Fruit fly (Drosophila melanogaster) whole organism, embryonic: ENCODE data around the gene CG33490.

Experiments used
- Aef1 ChIP-seq: fragments of 200-800 bp; sonication (Bioruptor generic); IDR thresholded peaks from 3 replicates; pipeline ENCODE4 v1.3.6; 2022; ENCODE audit warnings: missing biosample characterization, missing genetic modification characterization
- CG10147 ChIP-seq: fragments of 200-800 bp; sonication (Bioruptor generic); optimal IDR thresholded peaks from 2 replicates; lab custom pipeline; 2019; ENCODE audit warnings: missing biosample characterization, mild to moderate bottlenecking, missing genetic modification characterization, moderate library complexity
- CG10543 ChIP-seq: fragments of 200-800 bp; sonication (Bioruptor generic); optimal IDR thresholded peaks from 3 replicates; lab custom pipeline; 2017; ENCODE audit warnings: missing biosample characterization, mild to moderate bottlenecking, missing genetic modification characterization, moderate library complexity
- CG11456 ChIP-seq: fragments of 200-800 bp; sonication (Bioruptor generic); IDR thresholded peaks from 3 replicates; pipeline ENCODE4 v1.3.6; 2022; ENCODE audit warnings: missing biosample characterization, missing genetic modification characterization
- CG11695 ChIP-seq: fragments of 200-800 bp; sonication (Bioruptor generic); IDR thresholded peaks from 3 replicates; pipeline ENCODE4 v1.3.6; 2022; ENCODE audit warnings: missing biosample characterization, missing genetic modification characterization
- CG12155 ChIP-seq: fragments of 200-800 bp; sonication (Bioruptor generic); optimal IDR thresholded peaks from 3 replicates; lab custom pipeline; 2016; ENCODE audit warnings: missing biosample characterization, missing genetic modification characterization
- CG12219 ChIP-seq: fragments of 200-800 bp; sonication (Bioruptor generic); optimal IDR thresholded peaks from 3 replicates; lab custom pipeline; 2018; ENCODE audit warnings: missing biosample characterization, mild to moderate bottlenecking, missing genetic modification characterization
- CG12236 ChIP-seq: fragments of 200-800 bp; sonication (Bioruptor generic); optimal IDR thresholded peaks from 2 replicates; lab custom pipeline; 2016; ENCODE audit warnings: missing biosample characterization, missing genetic modification characterization
- CG13624 ChIP-seq: fragments of 200-800 bp; sonication (Bioruptor generic); optimal IDR thresholded peaks from 2 replicates; lab custom pipeline; 2016; ENCODE audit warnings: missing biosample characterization, missing genetic modification characterization
- CG1832 ChIP-seq: fragments of 200-800 bp; sonication (Bioruptor generic); optimal IDR thresholded peaks from 2 replicates; lab custom pipeline; 2017; ENCODE audit warnings: missing biosample characterization, mild to moderate bottlenecking, missing genetic modification characterization, inconsistent platforms
- CG18599 ChIP-seq: fragments of 200-800 bp; sonication (Bioruptor generic); optimal IDR thresholded peaks from 3 replicates; lab custom pipeline; 2017; ENCODE audit warnings: missing biosample characterization, missing genetic modification characterization, mild to moderate bottlenecking, moderate library complexity, missing genetic modification reagents
- CG2712 ChIP-seq: fragments of 200-800 bp; optimal IDR thresholded peaks from 3 replicates; lab custom pipeline; 2019; ENCODE audit warnings: missing biosample characterization, mild to moderate bottlenecking, missing genetic modification characterization, moderate library complexity
- CG32767 ChIP-seq: fragments of 200-800 bp; sonication (Bioruptor generic); IDR thresholded peaks from 2 replicates; pipeline ENCODE4 v1.3.6; 2022; ENCODE audit warnings: missing biosample characterization, missing genetic modification characterization
- CG33557 ChIP-seq: fragments of 200-800 bp; sonication (Bioruptor generic); optimal IDR thresholded peaks from 2 replicates; lab custom pipeline; 2019; ENCODE audit warnings: missing biosample characterization, mild to moderate bottlenecking, missing genetic modification characterization, moderate library complexity
- CG3407 ChIP-seq: fragments of 200-800 bp; sonication (Bioruptor generic); optimal IDR thresholded peaks from 2 replicates; lab custom pipeline; 2018; ENCODE audit warnings: missing biosample characterization, mild to moderate bottlenecking, missing genetic modification characterization
- CG4360 ChIP-seq: fragments of 200-800 bp; sonication (Bioruptor generic); IDR thresholded peaks from 2 replicates; pipeline ENCODE4 v1.3.6; 2022; ENCODE audit warnings: missing biosample characterization, missing genetic modification characterization
- CG4730 ChIP-seq: fragments of 200-800 bp; sonication (Bioruptor generic); IDR thresholded peaks from 2 replicates; pipeline ENCODE4 v1.3.6; 2022; ENCODE audit warnings: missing biosample characterization, missing genetic modification characterization
- CG6683 ChIP-seq: fragments of 200-800 bp; sonication (Bioruptor generic); optimal IDR thresholded peaks from 2 replicates; lab custom pipeline; 2017; ENCODE audit warnings: missing biosample characterization, mild to moderate bottlenecking, missing genetic modification characterization, missing genetic modification reagents
- CrebB ChIP-seq: fragments of 200-800 bp; sonication (Bioruptor generic); optimal IDR thresholded peaks from 3 replicates; lab custom pipeline; 2018; ENCODE audit warnings: missing biosample characterization, mild to moderate bottlenecking, missing genetic modification characterization
- D ChIP-seq, 2 experiments: fragments of 200-800 bp in 1 of 2; fragments of >200 bp in 1 of 2; sonication (Bioruptor generic) in 1 of 2; optimal IDR thresholded peaks; 2 replicates in 1 of 2; 3 replicates in 1 of 2; lab custom pipeline; 2017; ENCODE audit warnings: mild to moderate bottlenecking in 1 of 2, missing biosample characterization in 1 of 2, missing genetic modification characterization in 1 of 2, missing genetic modification reagents in 1 of 2
- Eip74EF ChIP-seq, 2 experiments: fragments of 200-800 bp in 1 of 2; fragments of >200 bp in 1 of 2; sonication (Bioruptor generic) in 1 of 2; optimal IDR thresholded peaks; 2 replicates each; lab custom pipeline; 2017 to 2019; ENCODE audit warnings: missing biosample characterization in 2 of 2, missing genetic modification characterization in 2 of 2, mild to moderate bottlenecking in 1 of 2, moderate library complexity in 1 of 2
- HmgZ ChIP-seq: fragments of 200-800 bp; sonication (Bioruptor generic); optimal IDR thresholded peaks from 2 replicates; lab custom pipeline; 2018; ENCODE audit warnings: missing biosample characterization, mild to moderate bottlenecking, missing genetic modification characterization
- Hmx ChIP-seq: fragments of 200-800 bp; sonication (Bioruptor generic); optimal IDR thresholded peaks from 2 replicates; lab custom pipeline; 2016; ENCODE audit warnings: missing biosample characterization, missing genetic modification characterization
- Mes4 ChIP-seq: fragments of 200-800 bp; sonication (Bioruptor generic); optimal IDR thresholded peaks from 2 replicates; lab custom pipeline; 2016; ENCODE audit warnings: missing biosample characterization, missing genetic modification characterization
- Myb ChIP-seq: fragments of 200-800 bp; sonication (Bioruptor generic); optimal IDR thresholded peaks from 2 replicates; lab custom pipeline; 2016; ENCODE audit warnings: missing biosample characterization, missing genetic modification characterization
- Nf-YC ChIP-seq: fragments of 200-800 bp; optimal IDR thresholded peaks from 3 replicates; lab custom pipeline; 2019; ENCODE audit warnings: missing biosample characterization, mild to moderate bottlenecking, missing genetic modification characterization, moderate library complexity
- Pdp1 ChIP-seq, 2 experiments: fragments of 200-800 bp; sonication (Bioruptor generic); optimal IDR thresholded peaks; 3 replicates each; lab custom pipeline; 2016; ENCODE audit warnings: missing biosample characterization in 2 of 2, missing genetic modification characterization in 2 of 2, mild to moderate bottlenecking in 1 of 2, moderate library complexity in 1 of 2
- Rfx ChIP-seq: fragments of 200-800 bp; sonication (Bioruptor generic); IDR thresholded peaks from 2 replicates; pipeline ENCODE4 v1.3.6; 2022; ENCODE audit warnings: missing biosample characterization, missing genetic modification characterization
- Spps ChIP-seq: fragments of 200-800 bp; sonication (Bioruptor generic); optimal IDR thresholded peaks from 2 replicates; lab custom pipeline; 2018; ENCODE audit warnings: missing biosample characterization, mild to moderate bottlenecking, missing genetic modification characterization
- abd-A ChIP-seq: fragments of 200-800 bp; sonication (Bioruptor generic); optimal IDR thresholded peaks from 3 replicates; lab custom pipeline; 2019; ENCODE audit warnings: missing biosample characterization, mild to moderate bottlenecking, missing genetic modification characterization, moderate library complexity
- bigmax ChIP-seq: fragments of 200-800 bp; sonication (Bioruptor generic); optimal IDR thresholded peaks from 2 replicates; lab custom pipeline; 2018; ENCODE audit warnings: missing biosample characterization, mild to moderate bottlenecking, missing genetic modification characterization
- chm ChIP-seq: fragments of 200-800 bp; sonication (Bioruptor generic); IDR thresholded peaks from 2 replicates; pipeline ENCODE4 v1.3.6; 2022; ENCODE audit warnings: missing biosample characterization, missing genetic modification characterization
- dm ChIP-seq: fragments of 200-800 bp; sonication (Bioruptor generic); optimal IDR thresholded peaks from 3 replicates; lab custom pipeline; 2016; ENCODE audit warnings: missing biosample characterization, missing genetic modification characterization
- dpn ChIP-seq, 2 experiments: fragments of 200-800 bp; sonication (Bioruptor generic); optimal IDR thresholded peaks; 3 replicates each; lab custom pipeline; 2016; ENCODE audit warnings: missing biosample characterization in 2 of 2, missing genetic modification characterization in 2 of 2
- gcm2 ChIP-seq: fragments of 200-800 bp; sonication (Bioruptor generic); optimal IDR thresholded peaks from 2 replicates; lab custom pipeline; 2016; ENCODE audit warnings: missing biosample characterization, missing genetic modification characterization
- gsb-n ChIP-seq: fragments of 200-800 bp; sonication (Bioruptor generic); optimal IDR thresholded peaks from 3 replicates; lab custom pipeline; 2018; ENCODE audit warnings: missing biosample characterization, mild to moderate bottlenecking, missing genetic modification characterization
- kni ChIP-seq: fragments of 200-800 bp; sonication (Bioruptor generic); optimal IDR thresholded peaks from 3 replicates; lab custom pipeline; 2017; ENCODE audit warnings: mild to moderate bottlenecking, missing biosample characterization, missing genetic modification reagents, missing genetic modification characterization
- lab ChIP-seq: fragments of 200-800 bp; sonication (Bioruptor generic); optimal IDR thresholded peaks from 3 replicates; lab custom pipeline; 2017; ENCODE audit warnings: missing biosample characterization, missing genetic modification characterization, mild to moderate bottlenecking, moderate library complexity, missing genetic modification reagents
- lilli ChIP-seq: fragments of 200-800 bp; sonication (Bioruptor generic); optimal IDR thresholded peaks from 3 replicates; lab custom pipeline; 2016; ENCODE audit warnings: missing biosample characterization, missing genetic modification characterization
- odd ChIP-seq: fragments of 200-800 bp; sonication (Bioruptor generic); optimal IDR thresholded peaks from 2 replicates; lab custom pipeline; 2017; ENCODE audit warnings: missing biosample characterization, mild to moderate bottlenecking, missing genetic modification characterization
- org-1 ChIP-seq: fragments of 200-800 bp; sonication (Bioruptor generic); optimal IDR thresholded peaks from 2 replicates; lab custom pipeline; 2017; ENCODE audit warnings: missing biosample characterization, missing genetic modification characterization
- otp ChIP-seq: fragments of 200-800 bp; sonication (Bioruptor generic); IDR thresholded peaks from 3 replicates; pipeline ENCODE4, ENCODE4 v1.3.6; 2022; ENCODE audit warnings: missing biosample characterization, missing genetic modification characterization
- pros ChIP-seq: fragments of 200-800 bp; sonication (Bioruptor generic); optimal IDR thresholded peaks from 3 replicates; lab custom pipeline; 2019; ENCODE audit warnings: missing biosample characterization, mild to moderate bottlenecking, missing genetic modification characterization, moderate library complexity
- sd ChIP-seq: fragments of 200-800 bp; sonication (Bioruptor generic); optimal IDR thresholded peaks from 3 replicates; lab custom pipeline; 2018; ENCODE audit warnings: missing biosample characterization, mild to moderate bottlenecking, missing genetic modification characterization, moderate library complexity
- seq ChIP-seq: fragments of 200-800 bp; sonication (Bioruptor generic); IDR thresholded peaks from 2 replicates; pipeline ENCODE4 v1.3.6; 2022; ENCODE audit warnings: missing biosample characterization, missing genetic modification characterization
- sr ChIP-seq: fragments of 200-800 bp; sonication (Bioruptor generic); IDR thresholded peaks from 3 replicates; pipeline ENCODE4 v1.3.6; 2022; ENCODE audit warnings: missing biosample characterization, missing genetic modification characterization
- sug ChIP-seq: fragments of 200-800 bp; optimal IDR thresholded peaks from 2 replicates; lab custom pipeline; 2019; ENCODE audit warnings: missing biosample characterization, mild to moderate bottlenecking, missing genetic modification characterization, moderate library complexity
- vfl ChIP-seq: fragments of 200-800 bp; sonication (Bioruptor generic); optimal IDR thresholded peaks from 2 replicates; lab custom pipeline; 2016; ENCODE audit warnings: missing biosample characterization, missing genetic modification characterization

Gene CG33490

DNA sequence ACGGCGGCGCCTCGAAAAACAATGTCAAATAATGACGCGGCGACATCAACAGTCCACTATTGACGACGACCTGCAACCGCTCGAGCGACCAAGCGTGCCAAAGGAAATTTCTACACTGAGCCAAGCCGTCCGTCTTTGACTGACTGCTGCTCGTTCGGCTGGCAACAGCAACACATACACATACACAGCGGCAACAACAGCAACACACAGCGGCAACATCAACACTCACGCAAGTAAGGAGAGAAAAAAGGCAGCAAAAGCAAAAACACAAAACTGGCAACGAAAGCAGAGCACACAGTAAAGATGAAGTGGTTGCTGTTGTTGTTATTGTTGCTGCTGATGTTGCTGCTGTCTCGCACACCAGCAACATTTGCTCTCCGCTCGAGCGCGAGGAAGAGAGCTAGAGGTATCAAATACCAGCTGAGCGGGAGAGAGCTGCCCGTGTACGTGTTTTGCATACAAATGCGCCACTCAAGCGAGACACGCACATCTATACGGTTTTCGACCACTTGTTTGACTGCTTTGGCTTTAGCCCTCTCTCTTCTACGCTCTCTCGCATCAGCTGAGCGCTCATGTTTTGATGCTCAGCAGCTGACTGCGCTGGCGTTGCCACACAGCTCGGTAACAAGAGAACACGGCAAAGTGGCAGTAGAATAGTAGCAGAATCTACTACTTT lies 21.3 kb downstream of the CG33490 start (continued):
- peak; percentile 49 for TF ChIP-seq CG18599
- no peak for TF ChIP-seq CG33557 (GFP tag; lab: Kevin White, UChicago)
- TF ChIP-seq Rfx (GFP tag; lab: Robert Waterston, UW): peak; percentile 39; the same call in 1 of the 2 replicates
- TF ChIP-seq pros (GFP tag; lab: Kevin White, UChicago): peak; percentile 90
- peak; percentile 29; the same call in 1 of the 3 replicates for TF ChIP-seq otp (GFP tag; lab: Robert Waterston, UW)
- peak; percentile 26 for TF ChIP-seq gcm2 (GFP tag; lab: Kevin White, UChicago)
- peak; percentile 6 for TF ChIP-seq Spps (tag; lab: Kevin White, UChicago)
- peak; percentile 57 for TF ChIP-seq CrebB (tag; lab: Kevin White, UChicago)
- TF ChIP-seq sug (tag; lab: Kevin White, UChicago): peak; percentile 50
- TF ChIP-seq CG4360 (GFP tag; lab: Robert Waterston, UW): peak; percentile 98
- TF ChIP-seq HmgZ: peak; percentile 86
- peak; percentile 0 for TF ChIP-seq bigmax (GFP tag; lab: Kevin White, UChicago)
- TF ChIP-seq gsb-n (tag; lab: Kevin White, UChicago): peak; percentile 14
- TF ChIP-seq sr (GFP tag; lab: Robert Waterston, UW): peak; percentile 60; the same call in 2 of the 3 replicates
- peak; percentile 70 for TF ChIP-seq Aef1 (GFP tag; lab: Robert Waterston, UW)
- TF ChIP-seq CG3407 (GFP tag; lab: Kevin White, UChicago): peak; percentile 1
- peak; percentile 38 for TF ChIP-seq CG10147 (GFP tag; lab: Kevin White, UChicago)
- TF ChIP-seq CG4730 (GFP tag; lab: Robert Waterston, UW): no peak
- peak; percentile 39 for TF ChIP-seq CG6683 (GFP tag; lab: Kevin White, UChicago)
- TF ChIP-seq kni (GFP tag; lab: Kevin White, UChicago): peak; percentile 97
- TF ChIP-seq CG11456 (GFP tag; lab: Robert Waterston, UW): peak; percentile 56; the same call in 2 of the 3 replicates
- no peak for TF ChIP-seq Hmx (GFP tag; lab: Kevin White, UChicago)
- peak; percentile 32; the same call in 1 of the 2 replicates for TF ChIP-seq CG32767 (GFP tag; lab: Robert Waterston, UW)
- no peak for TF ChIP-seq CG12236 (GFP tag; lab: Kevin White, UChicago)
- TF ChIP-seq CG12219 (GFP tag; lab: Kevin White, UChicago): peak; percentile 47
- peak; percentile 40 for TF ChIP-seq lab
- TF ChIP-seq Mes4: no peak
- TF ChIP-seq Myb (GFP tag; lab: Kevin White, UChicago): no peak
- no peak for TF ChIP-seq dm (GFP tag; lab: Kevin White, UChicago)
- TF ChIP-seq chm (GFP tag; lab: Robert Waterston, UW): peak; percentile 77
- peak; percentile 40 for TF ChIP-seq CG13624 (GFP tag; lab: Kevin White, UChicago)
- TF ChIP-seq CG12155 (GFP tag; lab: Kevin White, UChicago): peak; percentile 25
- TF ChIP-seq CG1832 (GFP tag; lab: Kevin White, UChicago): no peak
- TF ChIP-seq lilli (GFP tag; lab: Kevin White, UChicago): no peak
- peak; percentile 42 for TF ChIP-seq odd (GFP tag; lab: Kevin White, UChicago)
- TF ChIP-seq abd-A (tag; lab: Kevin White, UChicago): peak; percentile 88
- TF ChIP-seq sd: peak; percentile 57
- TF ChIP-seq org-1 (GFP tag; lab: Kevin White, UChicago): peak; percentile 17
- TF ChIP-seq CG11695 (GFP tag; lab: Robert Waterston, UW): no peak
- TF ChIP-seq Nf-YC: peak; percentile 58
- peak in 1 of 2 experiments; percentile 10 for TF ChIP-seq dpn (GFP tag; optimal IDR thresholded peaks at IDR 0.05; lab: Kevin White, UChicago)
- TF ChIP-seq seq (GFP tag; lab: Robert Waterston, UW): no peak
- TF ChIP-seq CG10543 (GFP tag; lab: Kevin White, UChicago): peak; percentile 78
- TF ChIP-seq Eip74EF (GFP tag; optimal IDR thresholded peaks at IDR 0.05; lab: Kevin White, UChicago): peak in 1 of 2 experiments; percentile 67
- TF ChIP-seq CG2712: peak; percentile 34
- no peak for TF ChIP-seq Pdp1 (GFP tag; optimal IDR thresholded peaks at IDR 0.05; lab: Kevin White, UChicago)
- TF ChIP-seq D (optimal IDR thresholded peaks at IDR 0.05; lab: Kevin White, UChicago): peak; percentile 92
- TF ChIP-seq D (GFP tag; optimal IDR thresholded peaks at IDR 0.05; lab: Kevin White, UChicago): no peak
- peak; percentile 29 for TF ChIP-seq vfl (GFP tag; lab: Kevin White, UChicago)
